Worm (Caenorhabditis elegans): ENCODE results near the gene dpy-6.

Gene dpy-6

ce11 chrX:8423633-8424032 lies 31.8 kb downstream of the dpy-6 start, which contains the start of gene tth-1:
Gene tth-1, minus strand, starts transcription at chrX:8423733.
- no peak for TF ChIP-seq ztf-7 (tag; optimal IDR thresholded peaks at IDR 0.05)
- TF ChIP-seq nhr-42 (GFP tag; IDR thresholded peaks at IDR 0.05): no peak
- TF ChIP-seq mes-2 (tag; optimal IDR thresholded peaks at IDR 0.05; ENCODE audit: poor library complexity, severe bottlenecking): peak; percentile 3
- TF ChIP-seq Y105C5A.15 (GFP tag; IDR thresholded peaks at IDR 0.05): no peak
- TF ChIP-seq F44E2.7 (GFP tag; IDR thresholded peaks at IDR 0.05): no peak
- TF ChIP-seq lir-3 (tag; optimal IDR thresholded peaks at IDR 0.05): no peak
- no peak for TF ChIP-seq pqm-1 (tag; optimal IDR thresholded peaks at IDR 0.05)
- TF ChIP-seq unc-62 (GFP tag; optimal IDR thresholded peaks at IDR 0.05 in 1 of 2): no peak
- no peak for TF ChIP-seq unc-62 (tag; optimal IDR thresholded peaks at IDR 0.05)
- TF ChIP-seq nhr-77 (tag; optimal IDR thresholded peaks at IDR 0.05): no peak
- TF ChIP-seq zag-1 (tag; optimal IDR thresholded peaks at IDR 0.05): no peak
- TF ChIP-seq dve-1 (tag; optimal IDR thresholded peaks at IDR 0.05; ENCODE audit: insufficient read depth): peak; percentile 4
- peak; percentile 9 for TF ChIP-seq nhr-6 (tag; optimal IDR thresholded peaks at IDR 0.05)
- no peak for TF ChIP-seq dmd-6 (GFP tag; IDR thresholded peaks at IDR 0.05)
- TF ChIP-seq hmg-1.1 (GFP tag; IDR thresholded peaks at IDR 0.05): no peak
- TF ChIP-seq dmd-8 (GFP tag; IDR thresholded peaks at IDR 0.05): no peak

DNA sequence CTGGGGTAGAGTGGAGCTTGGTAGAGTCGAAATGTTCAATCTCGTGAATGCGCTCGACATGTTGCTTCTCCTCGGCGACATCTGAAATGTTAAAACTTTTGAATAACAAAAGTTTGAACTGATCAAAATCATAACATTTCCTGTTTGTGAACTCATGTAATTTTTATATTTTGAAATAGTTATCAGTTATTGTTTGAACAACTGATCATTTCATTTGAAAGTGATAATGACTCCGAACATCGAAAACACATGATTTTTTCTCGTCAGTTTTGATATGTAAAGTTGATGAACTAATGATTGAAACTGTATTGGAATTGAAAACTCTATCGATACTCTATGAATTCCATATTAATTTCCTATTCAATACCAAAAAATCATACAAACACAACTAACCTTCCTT lies 32.2 kb downstream of the dpy-6 start:
- TF ChIP-seq dve-1 (tag; optimal IDR thresholded peaks at IDR 0.05; ENCODE audit: insufficient read depth): peak; percentile 44
- no peak for TF ChIP-seq sdz-12 (GFP tag; optimal IDR thresholded peaks at IDR 0.05)
- TF ChIP-seq pqm-1 (tag; optimal IDR thresholded peaks at IDR 0.05): peak; percentile 27
- peak; percentile 53 for TF ChIP-seq nhr-28 (tag; optimal IDR thresholded peaks at IDR 0.05)
- TF ChIP-seq hif-1 (tag; optimal IDR thresholded peaks at IDR 0.05): no peak
- TF ChIP-seq hlh-30 (tag; optimal IDR thresholded peaks at IDR 0.05; ENCODE audit: insufficient read depth): peak; percentile 52
- no peak for TF ChIP-seq F10B5.3 (tag; optimal IDR thresholded peaks at IDR 0.05)
- TF ChIP-seq nhr-77 (tag; optimal IDR thresholded peaks at IDR 0.05): peak; percentile 31
- TF ChIP-seq daf-16 (GFP tag; optimal IDR thresholded peaks at IDR 0.05): no peak
- peak; percentile 88 for TF ChIP-seq daf-16 (tag; optimal IDR thresholded peaks at IDR 0.05)

DNA sequence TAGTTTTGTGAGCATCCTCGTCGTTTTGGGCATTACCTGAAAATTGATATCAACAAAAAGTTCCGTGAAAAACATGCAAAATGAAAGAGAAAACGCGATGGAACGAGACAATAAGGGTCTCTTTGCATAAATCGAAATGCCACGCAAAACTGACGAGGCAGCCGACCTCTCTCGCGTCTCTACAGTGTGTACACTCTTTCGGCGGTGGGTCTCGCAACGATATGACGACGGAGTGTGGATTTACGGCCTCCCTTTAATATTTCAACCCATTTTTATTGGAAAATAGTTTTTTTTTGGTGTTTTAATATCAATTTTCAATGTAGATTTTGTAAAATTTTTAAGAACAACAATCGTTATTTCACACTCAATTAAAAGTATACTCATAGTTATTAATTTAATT lies 33.4 kb downstream of the dpy-6 start, which contains the start of gene tag-123:
TSS of gene tag-123 (minus strand) at position 36 of the 400 bp plus-strand sequence.
- TF ChIP-seq nhr-77 (tag; optimal IDR thresholded peaks at IDR 0.05) (peak; percentile 9), zip-11 (GFP tag; IDR thresholded peaks at IDR 0.05) (no peak), T20F7.1 (GFP tag; optimal IDR thresholded peaks at IDR 0.05) (no peak), saeg-2 (GFP tag; IDR thresholded peaks at IDR 0.05) (no peak), zip-2 (tag; optimal IDR thresholded peaks at IDR 0.05) (no peak), unc-39 (tag; optimal IDR thresholded peaks at IDR 0.05) (no peak), sdz-12 (GFP tag; optimal IDR thresholded peaks at IDR 0.05) (no peak), vab-7 (GFP tag; IDR thresholded peaks at IDR 0.05) (no peak), F44E2.7 (GFP tag; IDR thresholded peaks at IDR 0.05) (no peak), dpl-1 (GFP tag; optimal IDR thresholded peaks at IDR 0.05) (peak; percentile 59), ceh-32 (tag; optimal IDR thresholded peaks at IDR 0.05; ENCODE audit: poor library complexity) (no peak), hlh-11 (tag; optimal IDR thresholded peaks at IDR 0.05) (peak; percentile 32), nhr-25 (tag; optimal IDR thresholded peaks at IDR 0.05; ENCODE audit: borderline replicate concordance, insufficient read depth) (peak; percentile 7), hif-1 (tag; optimal IDR thresholded peaks at IDR 0.05) (peak in 1 of 2 experiments; percentile 47), ama-1 (optimal IDR thresholded peaks at IDR 0.05) (no peak), daf-16 (GFP tag; optimal IDR thresholded peaks at IDR 0.05) (no peak), daf-16 (tag; optimal IDR thresholded peaks at IDR 0.05) (peak; percentile 51), nhr-11 (tag; optimal IDR thresholded peaks at IDR 0.05) (no peak), ceh-62 (tag; optimal IDR thresholded peaks at IDR 0.05) (no peak), nhr-237 (tag; optimal IDR thresholded peaks at IDR 0.05) (no peak), daf-12 (tag; optimal IDR thresholded peaks at IDR 0.05) (no peak), lin-1 (GFP tag; IDR thresholded peaks at IDR 0.05) (no peak), unc-130 (GFP tag; optimal IDR thresholded peaks at IDR 0.05) (no peak), dve-1 (tag; optimal IDR thresholded peaks at IDR 0.05; ENCODE audit: insufficient read depth) (peak; percentile 69), lin-38 (GFP tag; IDR thresholded peaks at IDR 0.05) (no peak), lsy-2 (tag; optimal IDR thresholded peaks at IDR 0.05) (peak in 1 of 2 experiments; percentile 73), nhr-41 (GFP tag; IDR thresholded peaks at IDR 0.05) (no peak), nhr-28 (tag; optimal IDR thresholded peaks at IDR 0.05) (peak; percentile 16), fkh-10 (GFP tag; optimal IDR thresholded peaks at IDR 0.05) (peak; percentile 46), nhr-6 (tag; optimal IDR thresholded peaks at IDR 0.05) (peak; percentile 71), fos-1 (tag; optimal IDR thresholded peaks at IDR 0.05) (no peak), daf-8 (GFP tag; IDR thresholded peaks at IDR 0.05) (no peak), dmd-8 (GFP tag; IDR thresholded peaks at IDR 0.05) (no peak), T26A8.4 (GFP tag; IDR thresholded peaks at IDR 0.05) (0 out of 2 replicates have a peak, but pooled peaks have one; percentile 19)

All from whole organism, L4 larva.